Worm (Caenorhabditis elegans) whole organism, young adult: ENCODE results near the gene F22F4.4.

Source experiments
- B0261.1 ChIP-seq: sonication (generic microtip); optimal IDR thresholded peaks from 2 replicates; lab custom pipeline; 2016; ENCODE audit warnings: mild to moderate bottlenecking, missing genetic modification characterization, moderate library complexity, missing compliant biosample characterization
- C06A6.2 ChIP-seq: fragments of 200-800 bp; sonication (Bioruptor generic); conservative IDR thresholded peaks from 2 replicates; pipeline ENCODE4 v1.3.6; 2022; ENCODE audit warnings: missing genetic modification characterization, missing compliant biosample characterization
- C17E4.6 ChIP-seq: fragments of 200-800 bp; sonication (Bioruptor generic); IDR thresholded peaks from 2 replicates; pipeline ENCODE4 v1.3.6; 2022; ENCODE audit warnings: missing genetic modification reagents, missing genetic modification characterization, missing compliant biosample characterization
- F10E7.11 ChIP-seq: sonication (generic microtip); optimal IDR thresholded peaks from 2 replicates; lab custom pipeline; 2017; ENCODE audit warnings: mild to moderate bottlenecking, missing genetic modification characterization, moderate library complexity, missing compliant biosample characterization
- F23B12.7 ChIP-seq: sonication (generic microtip); optimal IDR thresholded peaks from 2 replicates; lab custom pipeline; 2017; ENCODE audit warnings: missing genetic modification characterization, mild to moderate bottlenecking, missing compliant biosample characterization, antibody characterized with exemption, moderate library complexity; ENCODE audit not compliant: insufficient read depth
- F37B4.10 ChIP-seq: fragments of 200-800 bp; sonication (Bioruptor generic); IDR thresholded peaks from 2 replicates; pipeline ENCODE4 v1.3.6; 2022; ENCODE audit warnings: missing genetic modification characterization, missing compliant biosample characterization
- F39B2.1 ChIP-seq: fragments of 200-800 bp; sonication (Bioruptor generic); IDR thresholded peaks from 2 replicates; pipeline ENCODE4 v1.3.6; 2022; ENCODE audit warnings: missing genetic modification reagents, missing genetic modification characterization, missing compliant biosample characterization
- F52B5.7 ChIP-seq: sonication (generic microtip); optimal IDR thresholded peaks from 2 replicates; lab custom pipeline; 2016; ENCODE audit warnings: mild to moderate bottlenecking, missing genetic modification characterization, missing compliant biosample characterization
- F55B11.4 ChIP-seq: sonication (generic microtip); optimal IDR thresholded peaks from 2 replicates; lab custom pipeline; 2016; ENCODE audit warnings: missing compliant biosample characterization, missing genetic modification characterization, borderline replicate concordance; ENCODE audit not compliant: insufficient read depth
- F57C9.4 ChIP-seq: sonication (generic microtip); optimal IDR thresholded peaks from 2 replicates; lab custom pipeline; 2017; ENCODE audit warnings: mild to moderate bottlenecking, missing genetic modification characterization, missing compliant biosample characterization
- K11D2.4 ChIP-seq: fragments of 200-800 bp; sonication (Bioruptor generic); IDR thresholded peaks from 2 replicates; pipeline ENCODE4 v1.3.6; 2022; ENCODE audit warnings: missing genetic modification reagents, missing genetic modification characterization, missing compliant biosample characterization
- T07F8.4 ChIP-seq: sonication (generic microtip); optimal IDR thresholded peaks from 2 replicates; lab custom pipeline; 2016; ENCODE audit warnings: mild to moderate bottlenecking, missing genetic modification characterization, moderate library complexity, missing compliant biosample characterization
- Y53F4B.3 ChIP-seq: fragments of 200-800 bp; sonication (Bioruptor generic); IDR thresholded peaks from 2 replicates; pipeline ENCODE4 v1.3.6; 2022; ENCODE audit warnings: missing genetic modification reagents, missing genetic modification characterization, missing compliant biosample characterization
- ama-1 ChIP-seq, 3 experiments: fragments of 150-350 bp in 1 of 3; sonication (generic microtip) in 2 of 3; optimal IDR thresholded peaks; 2 replicates each; lab custom pipeline; 2014 to 2018; ENCODE audit warnings: missing biosample characterization in 2 of 3, missing genetic modification characterization in 2 of 3, missing genetic modification reagents in 2 of 3
- aptf-2 ChIP-seq: fragments of 200-800 bp; sonication (Bioruptor generic); conservative IDR thresholded peaks from 2 replicates; pipeline ENCODE4 v1.3.6; 2022; ENCODE audit warnings: missing genetic modification reagents, missing genetic modification characterization, missing compliant biosample characterization
- athp-1 ChIP-seq: sonication (generic microtip); optimal IDR thresholded peaks from 2 replicates; lab custom pipeline; 2017; ENCODE audit warnings: mild to moderate bottlenecking, missing genetic modification characterization, missing compliant biosample characterization
- attf-6 ChIP-seq: fragments of 200-800 bp; sonication (Bioruptor generic); IDR thresholded peaks from 2 replicates; pipeline ENCODE4 v1.3.6; 2022; ENCODE audit warnings: missing genetic modification reagents, missing genetic modification characterization, missing compliant biosample characterization
- ceh-100 ChIP-seq: fragments of 200-800 bp; sonication (Bioruptor generic); IDR thresholded peaks from 2 replicates; pipeline ENCODE4 v1.3.6; 2022; ENCODE audit warnings: missing genetic modification reagents, missing genetic modification characterization, missing compliant biosample characterization
- ceh-91 ChIP-seq: fragments of 200-800 bp; sonication (Bioruptor generic); IDR thresholded peaks from 2 replicates; pipeline ENCODE4 v1.3.6; 2022; ENCODE audit warnings: missing genetic modification reagents, missing genetic modification characterization, missing compliant biosample characterization
- efl-1 ChIP-seq: fragments of 150-350 bp; optimal IDR thresholded peaks from 2 replicates; lab custom pipeline; 2014; ENCODE audit warnings: missing biosample characterization, missing genetic modification reagents, missing genetic modification characterization
- egrh-3 ChIP-seq: fragments of 200-800 bp; sonication (Bioruptor generic); IDR thresholded peaks from 2 replicates; pipeline ENCODE4 v1.3.6; 2022; ENCODE audit warnings: missing genetic modification reagents, missing genetic modification characterization, missing compliant biosample characterization
- hmg-20 ChIP-seq: fragments of 200-800 bp; sonication (Bioruptor generic); IDR thresholded peaks from 2 replicates; pipeline ENCODE4 v1.3.6; 2022; ENCODE audit warnings: missing genetic modification reagents, missing genetic modification characterization, missing compliant biosample characterization
- hrde-1 ChIP-seq: sonication (generic microtip); optimal IDR thresholded peaks from 2 replicates; lab custom pipeline; 2016; ENCODE audit warnings: missing genetic modification characterization, mild to moderate bottlenecking, missing compliant biosample characterization, moderate library complexity, missing genotype, missing genetic modification reagents, borderline replicate concordance
- lsl-1 ChIP-seq: fragments of 200-800 bp; sonication (Bioruptor generic); optimal IDR thresholded peaks from 2 replicates; lab custom pipeline; 2018; ENCODE audit warnings: mild to moderate bottlenecking, missing genetic modification characterization, moderate library complexity, missing compliant biosample characterization
- madf-6 ChIP-seq: fragments of 200-800 bp; sonication (Bioruptor generic); IDR thresholded peaks from 2 replicates; pipeline ENCODE4 v1.3.6; 2022; ENCODE audit warnings: missing genetic modification reagents, missing genetic modification characterization, missing compliant biosample characterization
- mel-28 ChIP-seq: sonication (generic microtip); optimal IDR thresholded peaks from 2 replicates; lab custom pipeline; 2016; ENCODE audit warnings: borderline replicate concordance, mild to moderate bottlenecking, missing genetic modification characterization, missing compliant biosample characterization
- mes-4 ChIP-seq: sonication (generic microtip); optimal IDR thresholded peaks from 2 replicates; lab custom pipeline; 2016; ENCODE audit warnings: missing genotype, missing genetic modification characterization, missing compliant biosample characterization
- nfyb-1 ChIP-seq: fragments of 200-800 bp; sonication (Bioruptor generic); IDR thresholded peaks from 2 replicates; pipeline ENCODE4 v1.3.6; 2022; ENCODE audit warnings: missing genetic modification reagents, missing genetic modification characterization, missing compliant biosample characterization
- nhr-179 ChIP-seq: sonication (generic microtip); optimal IDR thresholded peaks from 2 replicates; lab custom pipeline; 2016; ENCODE audit warnings: mild to moderate bottlenecking, missing genetic modification characterization, missing compliant biosample characterization
- nhr-80 ChIP-seq: sonication (generic microtip); optimal IDR thresholded peaks from 2 replicates; lab custom pipeline; 2016; ENCODE audit warnings: missing genetic modification characterization, missing compliant biosample characterization
- nhr-90 ChIP-seq: sonication (generic microtip); optimal IDR thresholded peaks from 2 replicates; lab custom pipeline; 2016; ENCODE audit warnings: missing genotype, mild to moderate bottlenecking, missing genetic modification characterization, missing compliant biosample characterization
- pbrm-1 ChIP-seq: fragments of 200-800 bp; sonication (Bioruptor generic); IDR thresholded peaks from 2 replicates; pipeline ENCODE4 v1.3.6; 2022; ENCODE audit warnings: missing genetic modification reagents, missing genetic modification characterization, missing compliant biosample characterization
- rec-8 ChIP-seq, 2 experiments: sonication (generic microtip); optimal IDR thresholded peaks; 2 replicates each; lab custom pipeline; 2016; ENCODE audit warnings: mild to moderate bottlenecking in 2 of 2, missing genetic modification characterization in 2 of 2, missing genetic modification reagents in 2 of 2, missing genotype in 2 of 2, missing biosample characterization in 1 of 2, missing compliant biosample characterization in 1 of 2, moderate library complexity in 1 of 2
- tbp1 ChIP-seq: fragments of 200-800 bp; sonication (Bioruptor generic); optimal IDR thresholded peaks from 2 replicates; lab custom pipeline; 2018; ENCODE audit warnings: mild to moderate bottlenecking, missing genetic modification characterization, missing compliant biosample characterization
- zfh-2 ChIP-seq: fragments of 200-800 bp; sonication (Bioruptor generic); conservative IDR thresholded peaks from 2 replicates; pipeline ENCODE4 v1.3.6; 2022; ENCODE audit warnings: missing genetic modification reagents, missing genetic modification characterization, missing compliant biosample characterization
- ztf-28 ChIP-seq: fragments of 200-800 bp; sonication (Bioruptor generic); IDR thresholded peaks from 2 replicates; pipeline ENCODE4 v1.3.6; 2022; ENCODE audit warnings: missing genetic modification reagents, missing genetic modification characterization, missing compliant biosample characterization
- ztf-3 ChIP-seq: fragments of 200-800 bp; sonication (Bioruptor generic); optimal IDR thresholded peaks from 2 replicates; lab custom pipeline; 2018; ENCODE audit warnings: mild to moderate bottlenecking, missing genetic modification characterization, missing compliant biosample characterization

F22F4.4 gene

DNA sequence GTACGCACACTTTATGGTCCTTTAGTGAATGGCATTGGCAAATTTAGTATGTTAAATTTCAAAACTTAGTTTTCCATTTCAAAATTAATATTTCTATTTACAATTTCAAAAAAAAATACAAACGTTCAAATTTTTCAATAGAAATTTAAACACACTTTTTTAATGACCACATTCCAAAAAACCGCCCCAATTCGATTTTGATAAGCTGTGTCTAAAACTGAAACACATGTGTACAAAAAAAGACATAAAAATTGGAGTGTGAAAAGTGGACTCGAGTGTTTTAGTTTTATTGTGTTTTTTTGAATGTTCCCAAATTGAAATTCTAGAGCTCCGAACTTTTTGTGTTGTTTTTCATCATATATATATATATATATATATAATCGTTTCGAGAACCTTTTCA, 25.6 kb downstream of the F22F4.4 start:
- TF ChIP-seq rec-8 (tag; optimal IDR thresholded peaks at IDR 0.05; lab: Kevin White, UChicago): no peak
- no peak for TF ChIP-seq F57C9.4 (tag; lab: Kevin White, UChicago)
- TF ChIP-seq ceh-100 (GFP tag; lab: Robert Waterston, UW): no peak
- TF ChIP-seq efl-1: no peak

DNA sequence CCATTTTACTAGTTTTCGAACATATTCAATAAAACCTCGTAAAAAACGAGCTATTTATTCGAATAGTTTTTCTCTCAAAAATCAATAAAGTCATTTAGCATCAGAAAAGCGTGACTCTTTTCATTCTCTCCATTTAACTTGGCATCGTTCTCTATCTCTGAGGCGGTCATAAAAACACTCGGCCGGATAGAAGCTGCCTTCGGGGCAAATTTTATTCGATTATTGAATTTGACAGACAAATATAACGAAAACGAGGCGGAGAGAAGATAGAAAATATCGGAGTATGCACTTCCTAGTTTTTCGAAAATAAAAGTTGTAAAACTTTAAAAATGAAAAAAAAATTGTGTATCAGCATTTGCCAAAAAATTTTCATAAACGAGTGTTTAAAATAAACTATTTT, 26.1 kb downstream of the F22F4.4 start:
- no peak for TF ChIP-seq K11D2.4
- no peak for TF ChIP-seq mel-28 (tag; lab: Kevin White, UChicago)
- TF ChIP-seq F55B11.4: no peak
- TF ChIP-seq pbrm-1: no peak
- no peak for TF ChIP-seq C17E4.6 (GFP tag; lab: Robert Waterston, UW)
- TF ChIP-seq hrde-1 (tag; lab: Kevin White, UChicago): no peak
- no peak for TF ChIP-seq hmg-20 (GFP tag; lab: Robert Waterston, UW)
- no peak for TF ChIP-seq ceh-91 (GFP tag; lab: Robert Waterston, UW)
- no peak for TF ChIP-seq F52B5.7 (tag; lab: Kevin White, UChicago)
- TF ChIP-seq ama-1 (optimal IDR thresholded peaks at IDR 0.05; lab: Kevin White, UChicago): no peak
- no peak for TF ChIP-seq ama-1 (GFP tag; optimal IDR thresholded peaks at IDR 0.05; lab: Kevin White, UChicago)
- no peak for TF ChIP-seq F10E7.11 (tag; lab: Kevin White, UChicago)
- no peak for TF ChIP-seq nhr-179 (tag; lab: Kevin White, UChicago)
- no peak for TF ChIP-seq F23B12.7 (tag; lab: Kevin White, UChicago)
- TF ChIP-seq F37B4.10 (GFP tag; lab: Robert Waterston, UW): no peak
- no peak for TF ChIP-seq attf-6 (GFP tag; lab: Robert Waterston, UW)
- TF ChIP-seq T07F8.4 (tag; lab: Kevin White, UChicago): no peak

ce11 chrX:5972212-5972611, 29.1 kb downstream of the F22F4.4 start:
- TF ChIP-seq zfh-2 (GFP tag; lab: Robert Waterston, UW): peak; percentile 46; the same call in 1 of the 2 replicates
- TF ChIP-seq lsl-1 (GFP tag; lab: Kevin White, UChicago): no peak
- no peak for TF ChIP-seq athp-1 (tag; lab: Kevin White, UChicago)
- no peak for TF ChIP-seq egrh-3
- TF ChIP-seq F39B2.1: no peak
- no peak for TF ChIP-seq madf-6 (GFP tag; lab: Robert Waterston, UW)
- no peak for TF ChIP-seq aptf-2 (GFP tag; lab: Robert Waterston, UW)

DNA sequence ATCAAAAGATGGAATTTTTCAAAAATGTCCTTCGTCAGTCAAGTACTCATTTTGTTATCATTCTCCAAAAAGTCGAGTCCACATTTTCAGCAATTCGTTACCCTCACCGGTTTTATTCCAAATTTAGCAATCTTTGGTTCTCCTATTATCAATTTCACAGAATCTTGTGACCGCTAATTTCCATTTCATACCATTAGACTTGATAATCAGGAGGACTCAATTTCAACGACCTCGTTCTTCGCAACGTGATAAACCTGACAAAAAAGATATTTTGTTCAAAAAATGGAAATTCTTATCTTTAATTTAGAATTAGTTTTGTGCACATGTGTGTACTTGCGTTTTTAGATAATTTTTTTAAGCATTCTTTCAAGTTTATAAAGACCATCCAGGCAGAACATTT, 38.8 kb downstream of the F22F4.4 start:
- TF ChIP-seq tbp1 (GFP tag; lab: Kevin White, UChicago) (no peak), nhr-80 (tag; lab: Kevin White, UChicago) (peak; percentile 80)
- TF ChIP-seq, all 124 proteins: peak for 1

- no peak for TF ChIP-seq nfyb-1 (GFP tag; lab: Robert Waterston, UW)
- no peak for TF ChIP-seq Y53F4B.3 (GFP tag; lab: Robert Waterston, UW)
- no peak for TF ChIP-seq nhr-90
- TF ChIP-seq B0261.1 (tag; lab: Kevin White, UChicago): no peak
- no peak for TF ChIP-seq ztf-28 (GFP tag; lab: Robert Waterston, UW)
- no peak for TF ChIP-seq mes-4 (tag; lab: Kevin White, UChicago)
- TF ChIP-seq C06A6.2 (GFP tag; lab: Robert Waterston, UW): no peak
- TF ChIP-seq ztf-3 (GFP tag; lab: Kevin White, UChicago): no peak
- TF ChIP-seq, all 124 proteins: peak for 0
Measured at ce11 chrX:5960872-5961271, 40.5 kb downstream of the F22F4.4 start.
